Worm (Caenorhabditis elegans) whole organism, early embryonic: ENCODE data around the gene K02E2.8.

ENCODE experiments used
- B0310.2 ChIP-seq: sonication (generic microtip); optimal IDR thresholded peaks from 2 replicates; lab custom pipeline; 2016; ENCODE audit warnings: mild to moderate bottlenecking, missing genetic modification characterization, missing compliant biosample characterization
- F13C5.2 ChIP-seq: sonication (generic microtip); optimal IDR thresholded peaks from 2 replicates; lab custom pipeline; 2017; ENCODE audit warnings: mild to moderate bottlenecking, missing genetic modification characterization, inconsistent platforms, missing compliant biosample characterization
- aly-1 ChIP-seq: sonication (generic microtip); optimal IDR thresholded peaks from 2 replicates; lab custom pipeline; 2016; ENCODE audit warnings: missing genetic modification characterization, missing compliant biosample characterization
- ama-1 ChIP-seq: fragments of 150-350 bp; optimal IDR thresholded peaks from 2 replicates; lab custom pipeline; 2014
- ceh-13 ChIP-seq: fragments of 200-800 bp; sonication (Bioruptor generic); optimal IDR thresholded peaks from 2 replicates; lab custom pipeline; 2018; ENCODE audit warnings: mild to moderate bottlenecking, missing genetic modification characterization, missing compliant biosample characterization
- ceh-36 ChIP-seq: sonication (generic microtip); optimal IDR thresholded peaks from 2 replicates; lab custom pipeline; 2016; ENCODE audit warnings: missing genetic modification characterization, inconsistent platforms, missing compliant biosample characterization
- ets-7 ChIP-seq: sonication (generic microtip); optimal IDR thresholded peaks from 2 replicates; lab custom pipeline; 2016; ENCODE audit warnings: missing genotype, missing genetic modification characterization, missing compliant biosample characterization
- flt-1 ChIP-seq: fragments of 200-800 bp; sonication (Bioruptor generic); IDR thresholded peaks from 2 replicates; pipeline ENCODE4 v1.3.6; 2022; ENCODE audit warnings: missing genetic modification characterization, missing compliant biosample characterization
- hmbx-1 ChIP-seq: sonication (generic microtip); optimal IDR thresholded peaks from 2 replicates; lab custom pipeline; 2016; ENCODE audit warnings: mild to moderate bottlenecking, missing genetic modification characterization, missing compliant biosample characterization
- hmg-4 ChIP-seq: fragments of 200-800 bp; sonication (Bioruptor generic); optimal IDR thresholded peaks from 2 replicates; lab custom pipeline; 2018; ENCODE audit warnings: mild to moderate bottlenecking, missing genetic modification characterization, missing compliant biosample characterization
- hnd-1 ChIP-seq: sonication (generic microtip); optimal IDR thresholded peaks from 2 replicates; lab custom pipeline; 2016; ENCODE audit warnings: missing genetic modification characterization, missing compliant biosample characterization
- pes-1 ChIP-seq: fragments of 200-800 bp; sonication (Bioruptor generic); IDR thresholded peaks from 2 replicates; pipeline ENCODE4 v1.3.6; 2022; ENCODE audit warnings: missing genetic modification reagents, missing genetic modification characterization, missing compliant biosample characterization
- scrt-1 ChIP-seq: fragments of 200-800 bp; sonication (Bioruptor generic); IDR thresholded peaks from 2 replicates; pipeline ENCODE4 v1.3.6; 2022; ENCODE audit warnings: missing genetic modification characterization, missing compliant biosample characterization
- sea-1 ChIP-seq: fragments of 200-800 bp; sonication (Bioruptor generic); conservative IDR thresholded peaks from 2 replicates; pipeline ENCODE4 v1.3.6; 2022; ENCODE audit warnings: missing genetic modification characterization, missing compliant biosample characterization
- tbx-11 ChIP-seq: fragments of 200-800 bp; sonication (Bioruptor generic); IDR thresholded peaks from 2 replicates; pipeline ENCODE4 v1.3.6; 2022; ENCODE audit warnings: missing genetic modification characterization, missing compliant biosample characterization
- tbx-37 ChIP-seq: fragments of 200-800 bp; sonication (Bioruptor generic); conservative IDR thresholded peaks from 2 replicates; pipeline ENCODE4 v1.3.6; 2022; ENCODE audit warnings: missing genetic modification reagents, missing genetic modification characterization, missing compliant biosample characterization
- tra-4 ChIP-seq: sonication (generic microtip); optimal IDR thresholded peaks from 2 replicates; lab custom pipeline; 2017; ENCODE audit warnings: missing genetic modification characterization, missing compliant biosample characterization

The K02E2.8 gene

DNA sequence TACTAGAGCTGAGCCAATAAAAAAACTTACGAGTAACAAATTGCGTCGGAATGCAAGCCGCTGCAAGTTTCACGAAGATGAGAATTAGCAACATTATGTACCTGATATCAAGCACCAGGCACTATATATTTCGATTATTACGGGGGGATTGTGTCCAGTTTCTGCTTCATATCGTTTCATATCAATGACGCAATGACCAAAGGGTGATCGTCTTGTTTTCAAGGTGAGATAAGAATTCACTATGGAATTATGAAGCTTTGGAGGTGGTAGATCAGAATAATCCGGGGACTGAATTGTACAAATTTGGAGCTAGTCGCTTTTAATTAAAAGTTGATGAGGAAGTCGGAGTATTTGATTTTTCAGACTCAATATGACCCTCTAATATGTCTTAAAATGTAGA is at the start of gene K02E2.8:
K02E2.8 (minus strand) TSS at position 101 of the 400 bp plus-strand sequence.
- TF ChIP-seq pes-1 (GFP tag; lab: Robert Waterston, UW), result no peak
- no peak for TF ChIP-seq aly-1 (tag; lab: Kevin White, UChicago)
- no peak for TF ChIP-seq hmg-4 (GFP tag; lab: Kevin White, UChicago)
- no peak for TF ChIP-seq ama-1 (lab: Kevin White, UChicago)
- TF ChIP-seq ceh-36, result no peak
- no peak for TF ChIP-seq sea-1 (GFP tag; lab: Robert Waterston, UW)
- TF ChIP-seq tbx-37, result no peak
- no peak for TF ChIP-seq F13C5.2
- no peak for TF ChIP-seq tbx-11 (GFP tag; lab: Robert Waterston, UW)
- no peak for TF ChIP-seq hmbx-1 (tag; lab: Kevin White, UChicago)

DNA sequence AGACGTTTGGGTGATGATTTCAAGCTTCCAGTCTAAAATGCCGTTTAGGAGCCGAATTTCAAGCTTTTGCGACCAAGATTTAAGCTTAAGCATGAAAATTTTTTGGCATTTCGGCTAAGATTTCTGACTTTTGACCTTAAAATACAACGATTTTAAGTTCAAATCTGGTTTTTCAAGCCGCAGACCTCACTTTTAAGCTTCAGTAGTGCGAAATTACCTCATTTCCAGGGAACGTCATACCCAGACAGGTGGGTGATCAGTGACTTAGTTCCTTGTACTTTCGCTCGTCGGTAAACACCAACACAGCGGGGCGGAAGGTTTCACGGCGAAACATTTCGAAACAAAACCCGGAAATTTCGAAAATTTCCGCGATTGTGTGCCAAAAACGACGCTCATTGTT is 49.6 kb upstream of the K02E2.8 start:
- TF ChIP-seq tbx-37 (no peak), pes-1 (GFP tag; lab: Robert Waterston, UW) (no peak)

DNA sequence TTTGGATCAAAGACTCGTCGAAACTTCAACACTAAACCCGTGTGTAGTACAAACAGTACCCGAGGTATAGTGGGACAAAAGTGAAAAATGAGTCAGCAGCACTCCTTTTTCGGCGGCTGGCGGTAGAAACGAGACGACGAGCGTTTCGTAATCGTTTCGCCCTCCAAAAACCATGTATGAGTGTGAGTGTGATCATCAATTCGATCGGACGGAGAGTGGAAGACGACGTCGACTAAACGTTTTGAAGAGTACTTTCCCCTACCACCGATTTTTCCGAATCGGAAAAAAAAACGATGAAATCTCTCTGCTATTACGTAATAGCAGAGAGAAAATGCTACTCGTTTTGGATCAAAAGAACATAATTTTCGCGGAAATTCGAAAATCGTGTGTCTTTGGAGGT is 48.7 kb upstream of the K02E2.8 start:
- TF ChIP-seq hmg-4 (GFP tag; lab: Kevin White, UChicago) (no peak), F13C5.2 (no peak), ets-7 (tag; lab: Kevin White, UChicago) (no peak), tbx-11 (GFP tag; lab: Robert Waterston, UW) (no peak), sea-1 (GFP tag; lab: Robert Waterston, UW) (no peak), tra-4 (tag; lab: Kevin White, UChicago) (no peak), scrt-1 (GFP tag; lab: Robert Waterston, UW) (no peak), ceh-13 (no peak), hmbx-1 (tag; lab: Kevin White, UChicago) (no peak), ama-1 (lab: Kevin White, UChicago) (no peak), B0310.2 (no peak), ceh-36 (no peak), aly-1 (tag; lab: Kevin White, UChicago) (no peak), hnd-1 (tag; lab: Kevin White, UChicago) (no peak), flt-1 (GFP tag; lab: Robert Waterston, UW) (no peak), pes-1 (GFP tag; lab: Robert Waterston, UW) (no peak), tbx-37 (no peak)

DNA sequence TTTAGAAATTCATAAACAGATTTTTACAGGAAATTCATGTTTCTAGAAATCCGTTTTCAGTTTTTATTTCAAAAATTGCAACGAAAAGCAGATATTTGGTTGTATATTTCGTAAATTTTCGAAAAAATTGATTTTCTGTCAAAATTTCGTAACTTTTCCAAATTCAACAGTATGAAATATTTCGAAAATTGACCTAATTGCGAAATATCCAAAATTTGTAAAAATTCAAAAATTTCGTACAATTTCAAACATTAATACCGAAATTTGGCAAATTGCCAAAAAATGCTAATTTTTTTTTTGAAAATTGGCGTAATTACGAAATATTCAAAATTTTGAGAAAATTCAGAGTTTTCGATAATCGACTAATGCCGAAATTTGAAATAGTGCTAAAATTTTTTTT is 47.2 kb upstream of the K02E2.8 start:
- TF ChIP-seq F13C5.2 (no peak), pes-1 (GFP tag; lab: Robert Waterston, UW) (no peak), ceh-13 (no peak), flt-1 (GFP tag; lab: Robert Waterston, UW) (no peak), tbx-37 (no peak)

DNA sequence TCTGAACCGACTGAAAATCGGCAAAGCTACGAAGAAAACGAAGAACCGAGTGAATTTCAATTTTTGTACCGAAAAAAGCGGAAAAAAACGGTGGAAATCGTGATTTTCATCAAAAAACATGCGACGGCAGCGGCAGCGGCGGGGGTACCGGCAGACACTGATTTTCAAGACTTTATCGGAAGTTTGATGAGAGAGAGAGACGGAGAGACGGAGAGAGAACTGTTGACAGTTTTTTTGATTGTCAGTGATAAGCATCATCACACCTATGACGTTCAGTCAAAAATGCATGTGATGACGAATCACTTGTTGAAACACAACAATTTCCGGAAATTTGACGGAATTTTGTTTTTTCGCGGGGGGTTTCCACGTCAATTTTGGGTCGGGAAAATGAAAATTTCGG is 46.7 kb upstream of the K02E2.8 start:
- TF ChIP-seq hnd-1 (tag; lab: Kevin White, UChicago) (no peak), aly-1 (tag; lab: Kevin White, UChicago) (no peak), B0310.2 (no peak), flt-1 (GFP tag; lab: Robert Waterston, UW) (no peak), F13C5.2 (no peak), tbx-11 (GFP tag; lab: Robert Waterston, UW) (no peak), scrt-1 (GFP tag; lab: Robert Waterston, UW) (no peak), hmg-4 (GFP tag; lab: Kevin White, UChicago) (no peak), hmbx-1 (tag; lab: Kevin White, UChicago) (no peak), ceh-13 (no peak)

DNA sequence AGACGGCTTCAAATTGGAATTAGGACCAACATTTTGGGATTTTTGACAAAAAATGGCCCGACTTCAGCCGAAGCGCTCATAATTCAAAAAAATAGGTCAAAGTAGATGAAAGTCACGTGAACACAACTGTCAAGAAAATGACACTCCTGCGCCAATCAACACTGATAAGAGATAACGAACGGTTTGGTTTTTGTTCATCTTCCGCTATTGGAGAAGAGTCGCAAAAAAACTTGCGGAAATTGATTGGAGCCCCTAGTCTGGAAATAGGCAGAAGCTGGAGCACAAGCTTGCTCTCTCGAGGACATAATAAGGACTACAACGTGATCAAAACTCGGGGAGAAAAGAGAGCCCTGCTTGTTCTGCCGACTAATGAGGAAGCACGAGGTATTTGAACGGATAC is 45.5 kb upstream of the K02E2.8 start:
- TF ChIP-seq hmg-4 (GFP tag; lab: Kevin White, UChicago) (no peak), F13C5.2 (no peak), ets-7 (tag; lab: Kevin White, UChicago) (no peak), ama-1 (lab: Kevin White, UChicago) (no peak), sea-1 (GFP tag; lab: Robert Waterston, UW) (no peak), ceh-36 (no peak), aly-1 (tag; lab: Kevin White, UChicago) (no peak), tbx-11 (GFP tag; lab: Robert Waterston, UW) (no peak), tra-4 (tag; lab: Kevin White, UChicago) (no peak), hmbx-1 (tag; lab: Kevin White, UChicago) (no peak), B0310.2 (no peak), scrt-1 (GFP tag; lab: Robert Waterston, UW) (no peak), ceh-13 (no peak), flt-1 (GFP tag; lab: Robert Waterston, UW) (no peak), pes-1 (GFP tag; lab: Robert Waterston, UW) (no peak)

DNA sequence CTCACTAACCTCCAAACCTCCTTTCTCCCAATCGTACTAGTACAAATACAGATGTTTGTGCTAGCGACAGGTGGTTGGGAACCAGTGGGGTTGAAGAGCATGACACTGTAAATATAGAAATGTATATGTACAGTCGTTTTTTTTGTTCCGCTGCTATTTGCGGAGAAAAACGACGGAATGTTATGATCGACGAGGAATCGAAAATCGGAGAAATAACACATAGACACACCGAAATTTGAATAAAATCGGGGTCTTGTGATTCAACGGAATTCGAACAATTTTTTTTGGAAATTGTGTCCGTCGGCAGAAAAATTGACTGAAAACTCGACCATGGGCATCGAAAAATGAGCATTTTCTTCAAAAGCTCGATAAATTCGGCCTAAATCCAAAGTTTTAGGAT is 44.9 kb upstream of the K02E2.8 start, which contains the start of gene F53H2.3:
F53H2.3 (minus strand) TSS at position 101 of the 400 bp plus-strand sequence.
- TF ChIP-seq ama-1 (lab: Kevin White, UChicago) (no peak), tbx-11 (GFP tag; lab: Robert Waterston, UW) (no peak), sea-1 (GFP tag; lab: Robert Waterston, UW) (no peak), pes-1 (GFP tag; lab: Robert Waterston, UW) (no peak), ceh-36 (no peak)

DNA sequence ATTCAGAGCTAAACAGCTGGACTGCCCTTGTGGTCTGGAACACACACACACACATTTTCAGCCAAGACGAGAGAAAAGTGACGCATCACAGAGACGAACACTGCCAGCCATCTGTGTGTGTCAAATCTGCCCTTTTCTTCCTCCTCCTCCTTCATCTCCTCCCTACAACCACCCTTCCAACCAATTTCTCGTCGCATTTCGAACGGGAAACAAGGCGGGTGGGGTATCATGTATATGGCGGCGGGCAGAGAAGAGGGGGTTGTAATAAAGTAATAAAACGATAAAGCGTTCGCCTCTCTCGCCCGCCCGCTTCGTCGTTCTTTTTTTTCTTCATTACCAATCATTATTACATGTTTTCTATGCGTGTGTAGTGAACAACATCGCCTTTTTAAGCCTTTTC is 43.5 kb upstream of the K02E2.8 start:
- TF ChIP-seq hmg-4 (GFP tag; lab: Kevin White, UChicago) (peak; percentile 68), ceh-36 (peak; percentile 35), ets-7 (tag; lab: Kevin White, UChicago) (no peak), flt-1 (GFP tag; lab: Robert Waterston, UW) (peak; percentile 17; the same call in 1 of the 2 replicates)

DNA sequence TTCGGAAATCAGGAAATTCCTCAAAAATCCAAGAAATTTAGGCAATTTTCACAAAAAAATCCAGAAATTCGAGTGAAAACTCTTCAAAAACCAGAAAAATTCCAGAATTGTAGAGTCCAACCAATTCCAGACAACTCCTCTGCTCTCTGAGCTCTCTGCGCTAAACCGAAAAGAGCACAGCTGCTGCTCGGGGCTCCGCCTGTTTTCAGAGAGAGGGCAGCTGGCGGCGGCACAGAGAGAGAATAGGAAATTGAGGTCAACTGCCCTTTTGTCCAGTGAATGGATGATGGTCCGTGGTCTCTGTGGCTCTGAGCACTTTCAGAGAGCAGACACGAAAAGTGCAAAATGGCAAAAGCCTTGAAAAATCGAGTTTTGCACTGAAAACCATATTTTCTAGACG is 42.3 kb upstream of the K02E2.8 start:
- TF ChIP-seq tbx-11 (GFP tag; lab: Robert Waterston, UW) (no peak), aly-1 (tag; lab: Kevin White, UChicago) (no peak), tbx-37 (no peak)
